Worm (Caenorhabditis elegans): Measurements from ENCODE around the gene W02H5.8.
"Not testable (repeated sequence)": the region's sequence is repeated elsewhere in the genome, so short reads cannot be mapped to it uniquely, and the experiment has no call there.

ce11 chrV:2598830-2599229 lies 53.6 kb downstream of the W02H5.8 start, which contains the start of gene F53E10.5:
- TF ChIP-seq Y56A3A.18 (GFP tag; IDR thresholded peaks at IDR 0.05); unc-62 (GFP tag; optimal IDR thresholded peaks at IDR 0.05); attf-6 (GFP tag; IDR thresholded peaks at IDR 0.05); let-526 (GFP tag; IDR thresholded peaks at IDR 0.05); T07F8.4 (tag; optimal IDR thresholded peaks at IDR 0.05); ztf-28 (GFP tag; IDR thresholded peaks at IDR 0.05); ztf-6 (GFP tag; IDR thresholded peaks at IDR 0.05); snpc-1.3 (tag; optimal IDR thresholded peaks at IDR 0.05; ENCODE audit: insufficient read depth); unc-130 (GFP tag; optimal IDR thresholded peaks at IDR 0.05): not testable (repeated sequence)
